Worm (Caenorhabditis elegans) whole organism, mixed stage, embryonic: Measurements from ENCODE around the gene nep-13.

Source experiments
- lsy-2 ChIP-seq: fragments of 150-350 bp; optimal IDR thresholded peaks from 2 replicates; lab custom pipeline; 2014; ENCODE audit warnings: missing biosample characterization, missing genetic modification characterization
- unc-120 ChIP-seq: sonication (generic microtip); optimal IDR thresholded peaks from 2 replicates; lab custom pipeline; 2017; ENCODE audit warnings: missing genetic modification characterization, missing compliant biosample characterization; ENCODE audit not compliant: poor library complexity, severe bottlenecking

ce11 chrII:3299457-3299856 lies 17.0 kb downstream of the nep-13 start, which contains the start of gene btb-22:
- TF ChIP-seq lsy-2 (tag; lab: Kevin White, UChicago) (no peak), unc-120 (tag; lab: Kevin White, UChicago) (no peak)
